Worm (Caenorhabditis elegans): ENCODE data around the gene mrps-18.C.

Gene mrps-18.C

ce11 chrII:6707496-6708260 lies 28.3 kb upstream of the mrps-18.C start:
- TF ChIP-seq hmg-1.2 (GFP tag; IDR thresholded peaks at IDR 0.05) (peak; percentile 51; the same call in 1 of the 2 replicates), mcd-1 (GFP tag; IDR thresholded peaks at IDR 0.05) (no peak), somi-1 (GFP tag; optimal IDR thresholded peaks at IDR 0.05) (peak; percentile 21)

DNA sequence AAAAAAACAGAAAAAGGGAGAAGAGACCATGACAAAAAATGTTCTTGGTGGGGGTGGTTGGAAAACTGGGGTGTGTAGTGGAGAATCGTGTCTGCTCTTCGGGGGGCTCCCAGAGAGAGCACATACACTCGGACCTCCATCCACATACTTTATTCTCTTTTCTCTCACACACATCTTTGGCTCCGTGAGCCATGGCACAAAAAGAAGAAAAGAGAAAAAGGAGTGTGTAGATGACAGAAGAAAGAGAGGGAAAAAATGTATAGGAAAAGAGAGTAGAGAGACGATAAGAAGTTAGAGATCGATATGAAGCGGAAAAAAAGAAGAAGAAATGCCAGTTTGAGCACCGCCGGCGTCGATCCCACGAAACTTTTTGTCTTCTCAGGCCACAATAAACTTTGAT lies 27.0 kb upstream of the mrps-18.C start:
- TF ChIP-seq akir-1 (GFP tag; optimal IDR thresholded peaks at IDR 0.05) (no peak), F10E7.11 (tag; optimal IDR thresholded peaks at IDR 0.05) (no peak), hmg-1.2 (GFP tag; IDR thresholded peaks at IDR 0.05) (0 out of 2 replicates have a peak, but pooled peaks have one; percentile 17), zfh-2 (GFP tag; conservative IDR thresholded peaks at IDR 0.05) (peak; percentile 26; the same call in 1 of the 2 replicates), pha-4 (tag; optimal IDR thresholded peaks at IDR 0.05) (no peak)

DNA sequence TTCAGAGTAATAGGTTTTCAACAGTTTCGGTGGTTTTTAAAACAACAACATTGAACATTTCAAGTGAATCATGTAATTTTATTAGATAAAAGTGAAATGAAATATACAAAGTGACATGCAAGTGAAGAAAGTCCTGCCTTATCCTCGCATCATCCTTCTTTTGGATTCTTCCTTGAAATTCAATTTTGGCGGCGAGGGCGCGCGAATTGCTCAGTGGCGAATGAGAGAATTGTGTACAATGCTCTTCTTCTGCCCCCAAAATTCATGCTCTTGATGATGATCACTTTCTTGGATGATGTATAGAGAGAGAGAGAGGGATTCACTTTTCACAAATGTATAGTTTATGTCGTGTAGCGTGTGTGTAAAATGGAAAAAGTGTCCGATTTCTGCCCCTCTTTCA lies 26.3 kb upstream of the mrps-18.C start:
- TF ChIP-seq Y56A3A.18 (GFP tag; IDR thresholded peaks at IDR 0.05) (no peak), lin-26 (GFP tag; IDR thresholded peaks at IDR 0.05) (no peak), ztf-3 (GFP tag; optimal IDR thresholded peaks at IDR 0.05) (no peak), ceh-27 (GFP tag; optimal IDR thresholded peaks at IDR 0.05) (no peak), ceh-58 (GFP tag; IDR thresholded peaks at IDR 0.05) (no peak), aptf-2 (GFP tag; conservative IDR thresholded peaks at IDR 0.05) (no peak), somi-1 (GFP tag; optimal IDR thresholded peaks at IDR 0.05) (no peak), snpc-1.3 (tag; optimal IDR thresholded peaks at IDR 0.05; ENCODE audit: insufficient read depth) (no peak), lin-40 (tag; optimal IDR thresholded peaks at IDR 0.05) (no peak), nhr-179 (tag; optimal IDR thresholded peaks at IDR 0.05) (no peak), nhr-27 (tag; optimal IDR thresholded peaks at IDR 0.05) (no peak), Y53F4B.3 (GFP tag; IDR thresholded peaks at IDR 0.05) (no peak), ztf-6 (GFP tag; IDR thresholded peaks at IDR 0.05) (no peak), ceh-40 (GFP tag; IDR thresholded peaks at IDR 0.05) (no peak), attf-5 (GFP tag; optimal IDR thresholded peaks at IDR 0.05) (no peak), aptf-3 (GFP tag; IDR thresholded peaks at IDR 0.05) (no peak)

- TF ChIP-seq dox-1 (GFP tag; IDR thresholded peaks at IDR 0.05), result 0 out of 2 replicates have a peak, but pooled peaks have one; percentile 23
- peak; percentile 74 for TF ChIP-seq zfh-2 (GFP tag; conservative IDR thresholded peaks at IDR 0.05)
- TF ChIP-seq efl-1 (GFP tag; optimal IDR thresholded peaks at IDR 0.05), result no peak
- no peak for TF ChIP-seq sptf-2 (GFP tag; optimal IDR thresholded peaks at IDR 0.05)
- no peak for TF ChIP-seq ekl-4 (GFP tag; IDR thresholded peaks at IDR 0.05)
These were observed 25.4 kb upstream of the mrps-18.C start for ce11 chrII:6710596-6710995.

- no peak for TF ChIP-seq ceh-100 (GFP tag; IDR thresholded peaks at IDR 0.05)
- TF ChIP-seq attf-3 (GFP tag; conservative IDR thresholded peaks at IDR 0.05), result no peak
- TF ChIP-seq dpl-1 (GFP tag; optimal IDR thresholded peaks at IDR 0.05), result no peak
- no peak for TF ChIP-seq F39B2.1 (GFP tag; IDR thresholded peaks at IDR 0.05)
- TF ChIP-seq ets-4 (GFP tag; optimal IDR thresholded peaks at IDR 0.05), result no peak
- TF ChIP-seq zim-3 (tag; optimal IDR thresholded peaks at IDR 0.05), result no peak
- TF ChIP-seq nfya-1 (tag; optimal IDR thresholded peaks at IDR 0.05; ENCODE audit: borderline replicate concordance, insufficient read depth), result no peak
- TF ChIP-seq nhr-179 (tag; optimal IDR thresholded peaks at IDR 0.05), result no peak
- TF ChIP-seq mxl-1 (tag; optimal IDR thresholded peaks at IDR 0.05), result no peak
- TF ChIP-seq ceh-58 (GFP tag; IDR thresholded peaks at IDR 0.05), result no peak
- TF ChIP-seq cebp-2 (GFP tag; IDR thresholded peaks at IDR 0.05), result no peak
- no peak for TF ChIP-seq ztf-25 (GFP tag; IDR thresholded peaks at IDR 0.05)
- no peak for TF ChIP-seq ceh-91 (GFP tag; IDR thresholded peaks at IDR 0.05)
- no peak for TF ChIP-seq B0261.1 (tag; optimal IDR thresholded peaks at IDR 0.05)
These were observed 23.6 kb upstream of the mrps-18.C start, which contains the start of the genes dpy-10 and T14B4.19 for ce11 chrII:6712177-6712981. Gene dpy-10, minus strand, starts transcription at chrII:6712227. Gene T14B4.19, minus strand, starts transcription at chrII:6712931.
